Fruit fly (Drosophila melanogaster) whole organism: ENCODE results near the gene CG13308.

Source experiments
- CG8478 ChIP-seq: fragments of >200 bp; optimal IDR thresholded peaks from 2 replicates; lab custom pipeline; 2018; ENCODE audit warnings: inconsistent platforms
- Dll ChIP-seq: fragments of >200 bp; optimal IDR thresholded peaks from 2 replicates; lab custom pipeline; 2017
- EcR ChIP-seq, 2 experiments: fragments of >200 bp; optimal IDR thresholded peaks; 2 replicates each; lab custom pipeline; 2017; ENCODE audit warnings: missing biosample characterization in 2 of 2, missing genetic modification characterization in 2 of 2, missing genetic modification reagents in 2 of 2
- pan ChIP-seq: fragments of >200 bp; optimal IDR thresholded peaks from 2 replicates; lab custom pipeline; 2017
- psq ChIP-seq: fragments of >200 bp; optimal IDR thresholded peaks from 2 replicates; lab custom pipeline; 2017
- usp ChIP-seq: fragments of >200 bp; optimal IDR thresholded peaks from 2 replicates; lab custom pipeline; 2017; ENCODE audit warnings: missing biosample characterization, missing genetic modification characterization, mixed read lengths

CG13308 gene

DNA sequence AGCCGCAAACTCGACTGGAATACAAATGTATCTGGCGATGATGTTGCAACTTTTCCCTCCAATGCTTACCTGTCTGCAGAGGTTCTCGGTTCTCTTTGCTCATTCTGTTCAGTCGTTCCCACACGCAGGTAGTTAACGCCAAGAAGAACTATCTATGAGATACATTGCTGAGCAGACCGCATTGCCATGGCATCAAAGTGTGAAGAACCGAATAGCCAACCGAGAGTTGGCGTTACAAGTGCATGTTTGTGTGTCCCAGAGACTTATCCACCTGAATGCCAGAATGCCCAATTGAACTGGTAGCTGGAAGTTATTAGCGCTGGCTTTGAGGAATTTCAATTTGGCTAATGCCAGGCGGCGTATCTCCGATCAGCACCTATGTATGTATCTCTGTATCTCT, 21.2 kb downstream of the CG13308 start:
- no peak for TF ChIP-seq EcR (GFP tag; optimal IDR thresholded peaks at IDR 0.05; lab: Kevin White, UChicago)

- no peak for TF ChIP-seq usp (GFP tag; lab: Kevin White, UChicago)
- TF ChIP-seq CG8478 (lab: Kevin White, UChicago) = no peak
- no peak for TF ChIP-seq psq
- TF ChIP-seq EcR (GFP tag; optimal IDR thresholded peaks at IDR 0.05; lab: Kevin White, UChicago) = no peak
- TF ChIP-seq pan (lab: Kevin White, UChicago) = no peak
- no peak for TF ChIP-seq Dll (lab: Kevin White, UChicago)
Observed at dm6 chr3L:8830017-8830702, 21.8 kb downstream of the CG13308 start.

DNA sequence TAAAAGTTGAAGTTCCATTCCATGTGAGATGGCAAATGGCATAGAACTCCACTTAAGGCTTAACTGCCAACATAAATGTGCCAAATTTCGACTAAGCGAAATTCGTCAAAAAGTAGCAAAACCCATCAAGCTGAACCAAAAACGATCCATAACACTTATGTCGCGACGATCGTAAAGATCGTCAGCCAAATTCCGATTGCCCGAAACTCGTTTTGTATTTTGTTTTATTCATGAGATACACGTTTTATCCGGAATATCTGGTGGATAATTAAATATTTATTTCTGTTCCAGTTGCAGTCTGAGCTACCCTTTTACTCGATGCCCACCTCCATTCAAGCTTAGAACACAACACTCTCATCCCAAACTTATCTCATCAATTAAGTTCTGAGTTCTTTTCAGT, 22.6 kb downstream of the CG13308 start:
- TF ChIP-seq CG8478 (lab: Kevin White, UChicago) = no peak
- TF ChIP-seq usp (GFP tag; lab: Kevin White, UChicago) = no peak
- no peak for TF ChIP-seq Dll (lab: Kevin White, UChicago)
- no peak for TF ChIP-seq pan (lab: Kevin White, UChicago)
- no peak for TF ChIP-seq psq
- no peak for TF ChIP-seq EcR (GFP tag; optimal IDR thresholded peaks at IDR 0.05; lab: Kevin White, UChicago)

DNA sequence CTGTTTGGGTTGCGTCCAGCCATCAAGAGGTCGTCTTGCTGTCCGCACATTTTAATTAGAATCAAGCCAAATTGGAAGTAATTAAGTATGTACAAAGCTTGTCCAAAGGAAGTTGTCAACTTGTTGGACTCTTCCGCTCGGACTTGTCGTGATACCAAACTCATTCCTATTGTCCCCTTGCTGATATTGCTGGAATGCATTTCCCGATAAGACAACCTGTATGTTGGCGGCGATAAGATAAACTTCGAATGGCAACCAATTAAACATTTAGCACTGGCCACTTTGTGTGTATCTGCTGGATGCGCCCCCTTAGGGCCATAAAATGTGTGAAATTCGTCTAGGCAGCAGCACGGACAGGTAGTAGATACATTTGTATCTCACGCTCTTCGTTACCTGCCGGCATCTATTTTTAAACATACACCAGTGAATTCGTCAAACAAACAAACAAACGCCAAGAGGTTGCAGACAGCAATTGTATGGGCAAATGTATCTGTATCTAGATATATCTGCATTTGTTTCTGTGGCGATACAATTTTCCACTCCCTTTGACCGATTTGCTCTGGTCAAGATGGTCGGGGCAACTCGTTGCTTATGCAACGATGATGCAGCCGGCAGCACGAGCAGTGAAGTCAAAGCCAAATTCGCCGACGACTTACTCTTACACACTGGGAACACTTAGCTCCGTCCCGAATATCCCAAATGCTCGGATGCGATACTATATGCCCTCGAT, 24.6 kb downstream of the CG13308 start:
- TF ChIP-seq psq (no peak), usp (GFP tag; lab: Kevin White, UChicago) (no peak), CG8478 (lab: Kevin White, UChicago) (no peak), pan (lab: Kevin White, UChicago) (no peak), Dll (lab: Kevin White, UChicago) (no peak), EcR (GFP tag; optimal IDR thresholded peaks at IDR 0.05; lab: Kevin White, UChicago) (no peak)

- TF ChIP-seq CG8478 (lab: Kevin White, UChicago) (no peak), EcR (GFP tag; optimal IDR thresholded peaks at IDR 0.05; lab: Kevin White, UChicago) (no peak), usp (GFP tag; lab: Kevin White, UChicago) (no peak), pan (lab: Kevin White, UChicago) (no peak)
Observed at dm6 chr3L:8833467-8833802, 25.1 kb downstream of the CG13308 start.

dm6 chr3L:8834486-8834885, 26.1 kb downstream of the CG13308 start:
- TF ChIP-seq usp (GFP tag; lab: Kevin White, UChicago) (no peak), CG8478 (lab: Kevin White, UChicago) (no peak), Dll (lab: Kevin White, UChicago) (no peak), EcR (GFP tag; optimal IDR thresholded peaks at IDR 0.05; lab: Kevin White, UChicago) (no peak), psq (no peak), pan (lab: Kevin White, UChicago) (no peak)

DNA sequence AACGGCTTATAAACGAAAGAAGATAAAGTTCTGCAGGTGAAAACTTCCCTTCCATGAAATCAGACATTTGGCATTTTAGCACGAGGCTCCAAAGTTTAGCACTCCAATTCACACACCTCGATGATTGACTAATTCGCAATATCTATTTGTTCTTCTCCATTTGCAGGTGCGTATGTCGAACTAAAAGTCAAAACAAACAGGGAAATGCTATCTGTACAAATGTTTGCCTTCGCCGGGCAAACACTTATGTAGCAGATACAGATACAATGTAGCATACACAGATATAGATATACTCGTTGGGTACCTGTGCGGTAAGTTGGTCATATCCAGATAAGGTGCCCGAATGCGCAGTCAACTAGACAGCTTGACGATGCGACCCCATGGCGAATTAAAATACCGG, 26.5 kb downstream of the CG13308 start:
- no peak for TF ChIP-seq usp (GFP tag; lab: Kevin White, UChicago)
- TF ChIP-seq psq = no peak
- TF ChIP-seq CG8478 (lab: Kevin White, UChicago) = no peak
- TF ChIP-seq EcR (GFP tag; optimal IDR thresholded peaks at IDR 0.05; lab: Kevin White, UChicago) = no peak
- TF ChIP-seq pan (lab: Kevin White, UChicago) = no peak
- TF ChIP-seq Dll (lab: Kevin White, UChicago) = no peak

- TF ChIP-seq CG8478 (lab: Kevin White, UChicago) (no peak), psq (no peak), pan (lab: Kevin White, UChicago) (no peak), Dll (lab: Kevin White, UChicago) (no peak), EcR (GFP tag; optimal IDR thresholded peaks at IDR 0.05; lab: Kevin White, UChicago) (no peak), usp (GFP tag; lab: Kevin White, UChicago) (no peak)
Observed at dm6 chr3L:8835441-8835840, 27.1 kb downstream of the CG13308 start.

DNA sequence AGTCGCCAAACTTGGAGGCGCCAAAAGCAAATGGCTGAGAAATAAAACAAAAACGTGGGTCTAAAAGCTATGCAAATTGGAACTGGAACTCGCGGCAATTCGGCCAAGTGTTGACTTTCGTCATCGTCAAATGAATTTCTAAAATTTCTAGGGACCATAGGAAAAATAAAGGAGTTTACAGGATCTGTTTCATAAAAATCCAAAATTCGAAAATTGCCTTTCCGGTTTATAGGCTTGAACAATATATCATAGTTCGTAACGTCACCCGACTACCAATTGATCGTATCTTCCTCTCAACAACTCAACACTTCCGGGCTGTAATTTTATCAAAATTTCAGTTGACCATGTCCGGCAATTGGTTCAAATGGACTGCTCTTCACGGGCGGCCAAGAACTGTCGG, 27.8 kb downstream of the CG13308 start, which contains the start of gene CG32026:
Gene CG32026, plus strand, starts transcription at position 301 of the 400 bp plus-strand sequence.
- TF ChIP-seq psq (no peak), CG8478 (lab: Kevin White, UChicago) (no peak), EcR (GFP tag; optimal IDR thresholded peaks at IDR 0.05; lab: Kevin White, UChicago) (no peak), usp (GFP tag; lab: Kevin White, UChicago) (no peak), Dll (lab: Kevin White, UChicago) (no peak), pan (lab: Kevin White, UChicago) (no peak)

DNA sequence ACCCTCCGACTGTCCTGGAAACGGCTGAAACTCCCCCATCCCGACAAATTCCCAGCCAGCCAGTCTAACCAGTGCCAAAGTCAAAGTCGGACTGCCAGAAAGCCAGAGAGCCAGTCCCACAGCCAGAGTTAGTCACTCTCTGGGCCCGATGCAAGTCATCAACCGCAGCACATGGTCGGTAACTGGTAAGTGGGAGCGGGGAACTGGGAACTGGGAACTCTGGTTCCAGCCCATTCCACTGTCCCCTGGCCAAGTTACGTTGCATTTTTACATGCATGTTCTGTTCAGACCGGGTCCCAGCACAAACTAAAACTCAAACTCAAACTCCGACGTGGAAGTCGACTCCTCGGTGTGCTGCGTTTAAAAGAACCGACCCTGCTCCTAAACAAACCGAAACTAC, 30.8 kb downstream of the CG13308 start:
- peak in 1 of 2 experiments; percentile 83 for TF ChIP-seq EcR (GFP tag; optimal IDR thresholded peaks at IDR 0.05; lab: Kevin White, UChicago)
- TF ChIP-seq Dll (lab: Kevin White, UChicago) = no peak

DNA sequence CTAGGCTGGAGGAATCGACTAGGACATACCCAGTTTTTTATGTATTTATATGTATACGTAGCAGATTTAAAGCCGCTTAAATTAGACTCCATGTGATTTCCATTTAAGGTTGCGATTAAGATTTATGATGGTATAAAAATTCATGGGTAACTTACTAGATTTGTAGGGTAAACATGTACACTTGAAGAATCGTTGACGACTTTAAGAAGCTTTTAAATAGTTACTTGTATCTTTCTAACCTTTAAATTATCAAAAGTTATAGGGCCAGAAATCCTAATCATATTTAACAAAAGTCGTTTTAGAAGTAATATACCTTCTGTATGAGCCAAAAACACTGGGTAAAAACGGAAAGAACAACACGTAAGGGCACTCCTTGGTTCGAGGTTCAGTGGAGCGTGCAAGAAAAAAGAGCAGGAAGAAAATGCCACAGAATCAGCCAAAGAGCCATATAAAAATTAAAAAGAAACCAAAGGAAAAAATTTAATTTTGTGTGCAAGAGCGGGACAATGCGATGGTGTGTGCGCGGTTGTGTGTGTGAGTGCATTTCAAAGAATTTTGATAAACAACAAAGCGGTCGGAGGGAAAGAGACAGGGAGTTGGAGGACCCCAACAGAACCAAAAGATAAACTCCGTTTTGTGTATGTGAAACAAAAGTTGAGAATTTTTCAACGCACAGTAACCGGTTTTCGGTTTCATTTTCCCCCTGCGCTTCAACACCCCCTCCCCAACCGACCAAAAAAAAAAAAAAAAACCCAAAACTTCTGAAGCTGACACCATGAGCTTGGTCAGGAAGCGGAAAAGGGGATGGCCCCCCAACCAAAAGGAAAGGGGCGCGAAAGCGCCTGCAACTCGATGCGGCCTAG, 31.4 kb downstream of the CG13308 start:
- TF ChIP-seq Dll (lab: Kevin White, UChicago) = no peak
- TF ChIP-seq psq = no peak
- peak; percentile 88 for TF ChIP-seq pan (lab: Kevin White, UChicago)
- no peak for TF ChIP-seq usp (GFP tag; lab: Kevin White, UChicago)
